Fruit fly (Drosophila melanogaster): ENCODE data around the gene nau.

dm6 chr3R:23767417-23767853 lies 49.3 kb upstream of the nau start, which contains the start of the genes CG10214 and CG10375:
- TF ChIP-seq Rfx (GFP tag; IDR thresholded peaks at IDR 0.05) (peak; percentile 75), z (GFP tag; IDR thresholded peaks at IDR 0.05) (no peak), fd64A (GFP tag; optimal IDR thresholded peaks at IDR 0.05) (no peak), CG14014 (GFP tag; IDR thresholded peaks at IDR 0.05) (0 out of 2 replicates have a peak, but pooled peaks have one; percentile 40), pum (GFP tag; optimal IDR thresholded peaks at IDR 0.05) (peak; percentile 78), inv (GFP tag; IDR thresholded peaks at IDR 0.05; ENCODE audit: partially characterized antibody) (no peak), Lpt (GFP tag; optimal IDR thresholded peaks at IDR 0.05) (no peak), crol (GFP tag; IDR thresholded peaks at IDR 0.05) (no peak), CG4328 (GFP tag; optimal IDR thresholded peaks at IDR 0.05) (peak; percentile 42), Nf-YC (tag; optimal IDR thresholded peaks at IDR 0.05) (peak; percentile 53), Taf1 (GFP tag; IDR thresholded peaks at IDR 0.05) (peak; percentile 47), nerfin-1 (tag; optimal IDR thresholded peaks at IDR 0.05) (peak; percentile 64)
